Fruit fly (Drosophila melanogaster): ENCODE results near the gene CG4619.

CG4619 gene

dm6 chr2L:9986402-9987350 lies 48.0 kb downstream of the CG4619 start (continued):
- TF ChIP-seq Jra (GFP tag; optimal IDR thresholded peaks at IDR 0.05), result peak; percentile 69
- no peak for TF ChIP-seq dl (GFP tag; optimal IDR thresholded peaks at IDR 0.05; ENCODE audit: insufficient read depth in 1 of 2, partially characterized antibody in 2 of 2)
- TF ChIP-seq ey (GFP tag; optimal IDR thresholded peaks at IDR 0.05), result peak; percentile 91

- no peak for TF ChIP-seq ey (GFP tag; optimal IDR thresholded peaks at IDR 0.05)
- no peak for TF ChIP-seq Rel (GFP tag; optimal IDR thresholded peaks at IDR 0.05)
- TF ChIP-seq Rel (tag; optimal IDR thresholded peaks at IDR 0.05), result peak; percentile 43
- peak; percentile 37 for TF ChIP-seq Dif (GFP tag; optimal IDR thresholded peaks at IDR 0.05; ENCODE audit: partially characterized antibody)
- TF ChIP-seq Vsx2 (GFP tag; optimal IDR thresholded peaks at IDR 0.05; ENCODE audit: partially characterized antibody), result peak; percentile 42
- TF ChIP-seq CrebA (GFP tag; optimal IDR thresholded peaks at IDR 0.05; ENCODE audit: borderline replicate concordance), result peak; percentile 48
- peak; percentile 15 for TF ChIP-seq woc (GFP tag; optimal IDR thresholded peaks at IDR 0.05)
These were observed 49.7 kb downstream of the CG4619 start for dm6 chr2L:9988201-9988990.

dm6 chr2L:9989275-9989674 lies 50.6 kb downstream of the CG4619 start:
- TF ChIP-seq CG32264 (GFP tag; optimal IDR thresholded peaks at IDR 0.05) (no peak), dl (GFP tag; optimal IDR thresholded peaks at IDR 0.05; ENCODE audit: insufficient read depth in 1 of 2, partially characterized antibody in 2 of 2) (no peak), Vsx2 (GFP tag; optimal IDR thresholded peaks at IDR 0.05; ENCODE audit: partially characterized antibody) (no peak), Jra (GFP tag; optimal IDR thresholded peaks at IDR 0.05) (no peak), Abd-B (GFP tag; optimal IDR thresholded peaks at IDR 0.05) (no peak), Dfd (GFP tag; optimal IDR thresholded peaks at IDR 0.05) (no peak), Dif (GFP tag; optimal IDR thresholded peaks at IDR 0.05; ENCODE audit: partially characterized antibody) (no peak), HLH106 (tag; optimal IDR thresholded peaks at IDR 0.05) (no peak), Hr83 (GFP tag; optimal IDR thresholded peaks at IDR 0.05; ENCODE audit: poor library complexity, severe bottlenecking) (no peak), N (GFP tag; optimal IDR thresholded peaks at IDR 0.05) (no peak), dsf (GFP tag; optimal IDR thresholded peaks at IDR 0.05; ENCODE audit: borderline replicate concordance) (no peak), pan (optimal IDR thresholded peaks at IDR 0.05) (no peak), brk (GFP tag; optimal IDR thresholded peaks at IDR 0.05) (no peak), CG9705 (GFP tag; optimal IDR thresholded peaks at IDR 0.05) (no peak), Sp1 (GFP tag; optimal IDR thresholded peaks at IDR 0.05) (no peak), br (GFP tag; optimal IDR thresholded peaks at IDR 0.05) (no peak), sage (GFP tag; optimal IDR thresholded peaks at IDR 0.05) (no peak), Rel (GFP tag; optimal IDR thresholded peaks at IDR 0.05) (no peak), Rel (tag; optimal IDR thresholded peaks at IDR 0.05) (no peak), GATAd (GFP tag; optimal IDR thresholded peaks at IDR 0.05) (no peak)

- TF ChIP-seq Hnf4 (GFP tag; optimal IDR thresholded peaks at IDR 0.05) (peak; percentile 38), OdsH (GFP tag; optimal IDR thresholded peaks at IDR 0.05) (peak; percentile 47), ey (GFP tag; optimal IDR thresholded peaks at IDR 0.05) (peak; percentile 18), HLH106 (tag; optimal IDR thresholded peaks at IDR 0.05) (peak; percentile 29), woc (GFP tag; optimal IDR thresholded peaks at IDR 0.05) (peak; percentile 12), Hr78 (GFP tag; optimal IDR thresholded peaks at IDR 0.05) (no peak), foxo (GFP tag; optimal IDR thresholded peaks at IDR 0.05) (peak in 1 of 2 experiments; percentile 64), dl (GFP tag; optimal IDR thresholded peaks at IDR 0.05; ENCODE audit: insufficient read depth in 1 of 2, partially characterized antibody in 2 of 2) (no peak), dmrt93B (GFP tag; optimal IDR thresholded peaks at IDR 0.05) (no peak), pan (optimal IDR thresholded peaks at IDR 0.05) (no peak), lola (GFP tag; optimal IDR thresholded peaks at IDR 0.05) (no peak), psq (GFP tag; optimal IDR thresholded peaks at IDR 0.05) (peak; percentile 30), Hr83 (GFP tag; optimal IDR thresholded peaks at IDR 0.05; ENCODE audit: poor library complexity, severe bottlenecking) (no peak), Jra (GFP tag; optimal IDR thresholded peaks at IDR 0.05) (no peak), jim (GFP tag; optimal IDR thresholded peaks at IDR 0.05) (no peak), br (GFP tag; optimal IDR thresholded peaks at IDR 0.05) (peak; percentile 13), h (GFP tag; optimal IDR thresholded peaks at IDR 0.05) (peak; percentile 63), rgr (GFP tag; optimal IDR thresholded peaks at IDR 0.05) (peak; percentile 46), fru (GFP tag; optimal IDR thresholded peaks at IDR 0.05) (peak; percentile 53), Sp1 (GFP tag; optimal IDR thresholded peaks at IDR 0.05) (peak; percentile 47), usp (GFP tag; optimal IDR thresholded peaks at IDR 0.05) (no peak)
These were observed 51.3 kb downstream of the CG4619 start for dm6 chr2L:9989846-9990506.

Data from whole organism, wandering third instar larva.